Worm (Caenorhabditis elegans): ENCODE results near the gene sra-35.

DNA sequence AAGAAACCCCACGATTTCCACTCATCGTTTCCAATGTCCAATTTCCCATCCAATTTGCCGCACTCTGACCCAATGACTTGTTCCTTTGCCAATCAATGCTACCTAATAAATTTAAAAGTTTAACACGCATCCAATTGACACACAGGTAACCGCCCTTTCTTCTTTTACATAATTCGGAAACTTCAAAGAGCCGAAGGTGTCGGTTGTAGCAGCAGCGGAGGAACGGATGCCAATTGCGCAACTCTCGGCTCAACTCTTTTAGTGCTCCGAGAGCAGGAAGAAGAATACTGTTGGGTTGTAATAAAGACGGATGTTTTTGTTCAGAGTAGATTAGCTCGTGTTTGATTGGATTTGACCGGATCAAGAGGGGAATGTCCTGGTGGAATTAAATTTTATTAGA is 10.4 kb downstream of the sra-35 start:
- TF ChIP-seq him-1 (tag; optimal IDR thresholded peaks at IDR 0.05) (no peak), dao-5 (tag; optimal IDR thresholded peaks at IDR 0.05) (no peak), W03F9.2 (tag; optimal IDR thresholded peaks at IDR 0.05) (no peak)

Measured in whole organism, L4/young adult.